Fruit fly (Drosophila melanogaster): ENCODE data around the gene gro.

DNA sequence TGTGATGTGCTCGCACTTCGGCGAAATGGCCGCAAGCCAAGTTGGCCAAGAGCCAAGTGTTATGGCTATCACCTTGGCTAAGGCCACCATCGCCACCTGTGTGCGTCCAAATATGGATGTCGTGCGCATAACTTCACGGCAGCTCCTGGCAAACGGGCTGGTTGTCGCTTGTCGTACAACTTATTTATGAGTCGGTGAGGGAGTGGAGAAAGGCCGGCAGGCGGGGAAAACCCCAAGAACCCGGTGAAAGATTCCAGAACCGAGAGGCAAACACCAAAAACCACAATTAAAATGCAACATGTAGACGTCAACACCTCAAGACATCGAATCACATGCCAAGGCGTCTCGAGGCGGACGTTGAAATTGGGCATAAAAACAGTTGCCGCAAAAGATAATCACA, 29.2 kb upstream of the gro start:
- TF ChIP-seq Hr96 (GFP tag; optimal IDR thresholded peaks at IDR 0.05): no peak
- no peak for TF ChIP-seq CG7101 (tag; optimal IDR thresholded peaks at IDR 0.05)
- no peak for TF ChIP-seq CG12768 (GFP tag; optimal IDR thresholded peaks at IDR 0.05)

All from whole organism, adult.